Fruit fly (Drosophila melanogaster): ENCODE data around the gene CG13390.
A peak's percentile ranks its signal among the peaks of the same experiment; 100 is the strongest.

CG13390 gene

DNA sequence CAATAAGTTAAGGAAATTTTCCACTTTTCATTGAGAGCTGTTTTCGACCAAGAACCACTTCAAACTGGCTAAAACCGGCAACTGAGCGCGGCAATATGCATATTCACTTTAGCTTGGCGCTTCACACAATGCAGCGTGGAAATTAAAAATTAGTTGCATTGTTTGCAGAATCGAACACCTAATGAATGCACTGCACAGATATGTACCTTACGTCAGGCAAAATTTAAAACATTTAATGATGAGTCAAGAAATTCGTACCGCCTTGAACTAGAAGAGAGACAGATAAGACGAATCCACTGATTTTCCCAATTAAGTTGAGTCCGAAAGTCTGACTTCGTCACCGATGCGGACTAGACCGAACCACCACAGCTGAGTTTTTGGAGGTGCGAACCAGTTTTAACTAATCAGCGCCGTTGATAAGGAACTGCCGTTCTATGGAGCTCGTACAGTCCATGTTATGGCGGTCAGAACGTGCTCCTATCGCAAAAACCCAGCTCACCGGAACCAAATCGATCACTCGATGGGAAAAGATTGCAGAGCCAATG lies 48.7 kb downstream of the CG13390 start:
- TF ChIP-seq gl (tag; optimal IDR thresholded peaks at IDR 0.05) (no peak), CG9948 (tag; optimal IDR thresholded peaks at IDR 0.05) (no peak), CG34367 (tag; optimal IDR thresholded peaks at IDR 0.05) (no peak), CG8159 (tag; optimal IDR thresholded peaks at IDR 0.05) (no peak), EcR (GFP tag; optimal IDR thresholded peaks at IDR 0.05) (no peak), Pif1B (GFP tag; optimal IDR thresholded peaks at IDR 0.05) (no peak), Snoo (tag; optimal IDR thresholded peaks at IDR 0.05) (no peak), CG4496 (GFP tag; IDR thresholded peaks at IDR 0.05) (no peak), CG8301 (tag; optimal IDR thresholded peaks at IDR 0.05) (no peak), CG12605 (GFP tag; IDR thresholded peaks at IDR 0.05) (no peak)

DNA sequence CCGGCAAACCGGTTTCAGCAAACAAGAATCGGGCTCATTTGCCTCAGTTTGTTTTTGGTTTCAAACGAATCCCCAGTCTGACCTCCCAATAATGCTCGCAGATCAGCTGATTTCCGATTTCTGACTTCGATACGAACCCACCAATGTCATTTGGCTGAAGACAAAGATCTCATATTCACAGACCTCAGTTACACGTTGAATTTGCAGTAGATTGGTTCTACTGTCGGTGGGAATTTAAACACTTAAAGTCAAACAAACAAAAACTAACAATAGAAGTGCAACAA lies 49.4 kb downstream of the CG13390 start, which contains the start of gene CG14275:
Gene CG14275, plus strand, starts transcription at position 185 of the 284 bp plus-strand sequence.
- TF ChIP-seq CG10348 (GFP tag; IDR thresholded peaks at IDR 0.05) (no peak), CG17806 (tag; optimal IDR thresholded peaks at IDR 0.05) (no peak), Snoo (tag; optimal IDR thresholded peaks at IDR 0.05) (no peak), CG32121 (GFP tag; IDR thresholded peaks at IDR 0.05) (no peak), EcR (GFP tag; optimal IDR thresholded peaks at IDR 0.05) (no peak), D1 (tag; optimal IDR thresholded peaks at IDR 0.05) (no peak), CG12605 (GFP tag; IDR thresholded peaks at IDR 0.05) (no peak), CG8301 (tag; optimal IDR thresholded peaks at IDR 0.05) (no peak), CG4496 (GFP tag; IDR thresholded peaks at IDR 0.05) (no peak), Pif1B (GFP tag; optimal IDR thresholded peaks at IDR 0.05) (no peak), CG14655 (GFP tag; optimal IDR thresholded peaks at IDR 0.05) (no peak), CG9948 (tag; optimal IDR thresholded peaks at IDR 0.05) (no peak), CG34367 (tag; optimal IDR thresholded peaks at IDR 0.05) (no peak), CG8159 (tag; optimal IDR thresholded peaks at IDR 0.05) (no peak), Ets98B (GFP tag; IDR thresholded peaks at IDR 0.05) (no peak), fd96Ca (GFP tag; IDR thresholded peaks at IDR 0.05) (no peak), rn (GFP tag; IDR thresholded peaks at IDR 0.05) (no peak)

DNA sequence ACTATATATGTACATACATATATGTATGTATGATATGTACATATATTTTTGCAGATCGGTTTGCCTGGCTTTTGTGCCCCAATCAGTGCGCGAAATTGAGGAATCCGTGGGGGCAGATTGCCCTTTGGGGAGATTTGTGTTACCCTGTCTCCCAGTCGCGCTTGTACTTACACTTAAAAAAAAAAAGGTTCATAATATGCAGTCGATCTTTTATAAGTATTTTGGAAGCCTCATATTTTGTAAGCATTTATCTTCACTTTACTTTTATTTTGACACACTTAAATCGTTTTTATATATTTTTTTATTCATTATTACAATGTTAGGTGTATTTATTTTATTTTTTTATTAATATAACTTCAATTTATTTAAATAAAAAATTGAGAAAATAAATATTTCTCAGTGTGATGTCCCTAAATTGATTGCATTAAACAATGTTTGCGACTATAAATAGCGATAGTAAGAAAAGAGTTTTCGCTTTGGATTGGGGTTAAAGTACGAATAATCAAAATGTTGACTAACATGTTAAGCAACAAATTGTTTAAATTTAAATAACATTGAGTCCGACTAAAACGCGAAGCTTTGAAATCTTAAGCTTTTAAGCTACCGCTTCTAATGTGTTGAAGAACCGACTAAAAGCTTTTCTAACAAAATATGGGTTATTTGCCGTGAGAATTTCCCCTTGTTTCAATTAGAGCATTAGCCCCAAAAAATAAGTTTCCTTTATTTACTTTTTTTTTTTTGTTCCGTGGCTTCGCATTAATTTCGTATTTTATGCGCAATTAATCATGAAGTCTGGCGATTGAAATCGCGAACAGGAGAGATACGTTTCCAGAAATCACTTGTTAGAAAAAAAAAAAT lies 50.0 kb downstream of the CG13390 start:
- TF ChIP-seq CG8301 (tag; optimal IDR thresholded peaks at IDR 0.05) (no peak), EcR (GFP tag; optimal IDR thresholded peaks at IDR 0.05) (no peak), CG32121 (GFP tag; IDR thresholded peaks at IDR 0.05) (0 out of 2 replicates have a peak, but pooled peaks have one; percentile 35), CG12605 (GFP tag; IDR thresholded peaks at IDR 0.05) (peak; percentile 28; the same call in 1 of the 2 replicates), CG15710 (tag; optimal IDR thresholded peaks at IDR 0.05) (peak; percentile 1), CG17806 (tag; optimal IDR thresholded peaks at IDR 0.05) (peak; percentile 4), CG8159 (tag; optimal IDR thresholded peaks at IDR 0.05) (peak; percentile 37), CG34367 (tag; optimal IDR thresholded peaks at IDR 0.05) (no peak), CG9948 (tag; optimal IDR thresholded peaks at IDR 0.05) (peak; percentile 0), CG4496 (GFP tag; IDR thresholded peaks at IDR 0.05) (0 out of 3 replicates have a peak, but pooled peaks have one; percentile 46), gl (tag; optimal IDR thresholded peaks at IDR 0.05) (no peak)

Data from whole organism, pupa.